Worm (Caenorhabditis elegans): ENCODE measurements around the gene ceh-99.

ceh-99 gene

DNA sequence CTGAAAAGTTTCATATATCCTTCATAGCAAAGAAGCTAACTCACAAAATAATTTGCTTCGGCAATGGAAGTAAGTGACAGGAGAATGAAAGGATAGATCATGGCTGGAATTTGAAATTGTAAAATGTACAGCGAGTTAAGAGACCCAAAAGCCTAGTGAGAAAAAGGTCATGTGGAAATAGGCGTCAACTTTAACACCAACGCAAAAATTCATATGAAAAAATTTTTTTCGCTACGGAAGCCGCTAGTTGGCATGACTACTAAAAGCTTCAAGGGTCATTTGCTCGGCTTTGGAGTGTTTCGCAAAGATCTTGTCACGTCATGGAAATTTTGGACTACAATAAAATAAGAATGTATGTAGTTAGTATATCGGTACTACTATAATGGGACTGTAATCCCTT lies 50.7 kb downstream of the ceh-99 start, which contains the start of gene Y38E10A.1:
TSS of gene Y38E10A.1 (minus strand) at position 101 of the 400 bp plus-strand sequence.
- TF ChIP-seq alr-1 (tag; optimal IDR thresholded peaks at IDR 0.05) = no peak
- no peak for TF ChIP-seq unc-39 (tag; optimal IDR thresholded peaks at IDR 0.05)
- no peak for TF ChIP-seq ztf-11 (tag; optimal IDR thresholded peaks at IDR 0.05)
- TF ChIP-seq elt-1 (tag; optimal IDR thresholded peaks at IDR 0.05) = no peak
- no peak for TF ChIP-seq egl-27 (tag; optimal IDR thresholded peaks at IDR 0.05)
- TF ChIP-seq crh-2 (tag; optimal IDR thresholded peaks at IDR 0.05) = no peak
- no peak for TF ChIP-seq nhr-6 (tag; optimal IDR thresholded peaks at IDR 0.05)
- TF ChIP-seq R02D3.7 (tag; optimal IDR thresholded peaks at IDR 0.05) = no peak
- TF ChIP-seq C34F6.9 (tag; optimal IDR thresholded peaks at IDR 0.05) = no peak
- no peak for TF ChIP-seq nhr-10 (tag; optimal IDR thresholded peaks at IDR 0.05)
- TF ChIP-seq mdl-1 (tag; optimal IDR thresholded peaks at IDR 0.05) = no peak
- TF ChIP-seq blmp-1 (tag; optimal IDR thresholded peaks at IDR 0.05; ENCODE audit: insufficient read depth) = no peak
- no peak for TF ChIP-seq Y55F3AM.14 (GFP tag; optimal IDR thresholded peaks at IDR 0.05)
- TF ChIP-seq mbf-1 (tag; optimal IDR thresholded peaks at IDR 0.05) = no peak

ce11 chrII:12572760-12573159 lies 53.0 kb downstream of the ceh-99 start, which contains the start of gene Y38E10A.35:
TSS of gene Y38E10A.35 (minus strand) at chrII:12572860.
- TF ChIP-seq Y55F3AM.14 (GFP tag; optimal IDR thresholded peaks at IDR 0.05) (no peak), R02D3.7 (tag; optimal IDR thresholded peaks at IDR 0.05) (no peak), nhr-237 (tag; optimal IDR thresholded peaks at IDR 0.05) (no peak), lsy-2 (tag; optimal IDR thresholded peaks at IDR 0.05) (no peak), nhr-25 (tag; optimal IDR thresholded peaks at IDR 0.05) (no peak), ztf-1 (GFP tag; conservative IDR thresholded peaks at IDR 0.05) (no peak), snpc-4 (tag; optimal IDR thresholded peaks at IDR 0.05) (no peak), fos-1 (tag; optimal IDR thresholded peaks at IDR 0.05) (no peak), mdl-1 (tag; optimal IDR thresholded peaks at IDR 0.05) (no peak), ceh-82 (tag; optimal IDR thresholded peaks at IDR 0.05) (no peak), nhr-23 (tag; optimal IDR thresholded peaks at IDR 0.05) (no peak), nhr-12 (tag; optimal IDR thresholded peaks at IDR 0.05) (no peak), ceh-16 (tag; optimal IDR thresholded peaks at IDR 0.05) (no peak), nhr-6 (tag; optimal IDR thresholded peaks at IDR 0.05) (no peak)

DNA sequence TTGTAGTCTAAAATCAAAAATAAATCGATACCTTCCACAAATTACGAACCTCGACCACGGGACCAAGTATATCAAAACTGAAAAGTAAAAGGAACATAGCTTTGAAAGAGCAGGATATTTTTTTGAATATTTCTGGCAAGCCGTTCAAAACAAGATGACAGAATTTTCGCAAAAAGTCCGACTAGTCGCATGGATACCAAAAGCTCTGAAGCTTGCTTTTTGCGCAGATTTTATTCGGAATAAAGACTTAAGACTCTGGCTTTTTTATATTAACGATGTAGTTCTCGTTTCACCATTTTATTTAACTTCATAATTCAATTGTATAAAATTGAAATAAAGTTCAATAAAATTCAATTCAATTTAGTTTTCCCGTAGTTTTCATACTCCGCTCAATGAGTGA lies 53.8 kb downstream of the ceh-99 start, which contains the start of gene Y38E10A.2:
TSS of gene Y38E10A.2 (minus strand) at position 101 of the 400 bp plus-strand sequence.
- no peak for TF ChIP-seq alr-1 (tag; optimal IDR thresholded peaks at IDR 0.05)
- no peak for TF ChIP-seq elt-1 (tag; optimal IDR thresholded peaks at IDR 0.05)
- TF ChIP-seq dmd-4 (tag; optimal IDR thresholded peaks at IDR 0.05) = no peak
- TF ChIP-seq R02D3.7 (tag; optimal IDR thresholded peaks at IDR 0.05) = no peak
